In genomic region chr3R:30106562-30106961, dm6 we compare ENCODE assay signal across 1 fruit fly cellular context.
TF ChIP-seq lines count a peak whose summit lies in the region.

No protein-coding gene starts in this region.

TF ChIP-seq in whole organism, embryonic, 481 proteins besides CTCF, POLR2A, EP300 and RAD21 (continued from another document):
- TF ChIP-seq seq (GFP tag; IDR thresholded peaks at IDR 0.05; lab: Robert Waterston, UW) = no peak
- TF ChIP-seq GATAe (GFP tag; conservative IDR thresholded peaks at IDR 0.05; lab: Robert Waterston, UW) = 0 out of 2 replicates have a peak, but pooled peaks have one; percentile 27
- TF ChIP-seq Drgx (GFP tag; IDR thresholded peaks at IDR 0.05; lab: Robert Waterston, UW) = no peak
- 0 out of 2 replicates have a peak, but pooled peaks have one; percentile 25 for TF ChIP-seq NFAT (GFP tag; IDR thresholded peaks at IDR 0.05; lab: Robert Waterston, UW)
- TF ChIP-seq CG4854 (GFP tag; optimal IDR thresholded peaks at IDR 0.05; lab: Kevin White, UChicago) = no peak
- no peak for TF ChIP-seq CG3065 (GFP tag; optimal IDR thresholded peaks at IDR 0.05; lab: Kevin White, UChicago)
- no peak for TF ChIP-seq wek (GFP tag; optimal IDR thresholded peaks at IDR 0.05; lab: Kevin White, UChicago)
- no peak for TF ChIP-seq fd3F (GFP tag; optimal IDR thresholded peaks at IDR 0.05; lab: Kevin White, UChicago)
- no peak for TF ChIP-seq bbx (GFP tag; IDR thresholded peaks at IDR 0.05; lab: Robert Waterston, UW; ENCODE audit: partially characterized antibody)
- no peak for TF ChIP-seq wdn (GFP tag; IDR thresholded peaks at IDR 0.05; lab: Robert Waterston, UW)
- no peak for TF ChIP-seq Antp (GFP tag; optimal IDR thresholded peaks at IDR 0.05; lab: Kevin White, UChicago)
- no peak for TF ChIP-seq Optix (GFP tag; IDR thresholded peaks at IDR 0.05; lab: Robert Waterston, UW)
- TF ChIP-seq CG7357 (GFP tag; IDR thresholded peaks at IDR 0.05; lab: Robert Waterston, UW) = no peak
- no peak for TF ChIP-seq cas (GFP tag; IDR thresholded peaks at IDR 0.05; lab: Robert Waterston, UW)
- no peak for TF ChIP-seq dm (GFP tag; optimal IDR thresholded peaks at IDR 0.05; lab: Kevin White, UChicago)
- no peak for TF ChIP-seq Side (GFP tag; optimal IDR thresholded peaks at IDR 0.05; lab: Kevin White, UChicago)
- no peak for TF ChIP-seq CG13296 (GFP tag; optimal IDR thresholded peaks at IDR 0.05; lab: Kevin White, UChicago)
- peak; percentile 14 for TF ChIP-seq Hey (tag; optimal IDR thresholded peaks at IDR 0.05; lab: Kevin White, UChicago)
- peak; percentile 92 for TF ChIP-seq sd (tag; optimal IDR thresholded peaks at IDR 0.05; lab: Kevin White, UChicago)
- peak; percentile 47 for TF ChIP-seq cwo (GFP tag; optimal IDR thresholded peaks at IDR 0.05; lab: Kevin White, UChicago)
- no peak for TF ChIP-seq gcm (GFP tag; optimal IDR thresholded peaks at IDR 0.05; lab: Kevin White, UChicago)
- no peak for TF ChIP-seq CG42726 (GFP tag; IDR thresholded peaks at IDR 0.05; lab: Robert Waterston, UW; ENCODE audit: partially characterized antibody)
- no peak for TF ChIP-seq CG5953 (GFP tag; IDR thresholded peaks at IDR 0.05; lab: Robert Waterston, UW)
- TF ChIP-seq CG10543 (GFP tag; optimal IDR thresholded peaks at IDR 0.05; lab: Kevin White, UChicago) = peak; percentile 37
- TF ChIP-seq dmrt99B (tag; optimal IDR thresholded peaks at IDR 0.05; lab: Kevin White, UChicago) = no peak
- TF ChIP-seq Hr78 (GFP tag; optimal IDR thresholded peaks at IDR 0.05; lab: Kevin White, UChicago) = peak in 1 of 2 experiments; percentile 41
- TF ChIP-seq Gug (GFP tag; IDR thresholded peaks at IDR 0.05; lab: Robert Waterston, UW) = no peak
- TF ChIP-seq her (GFP tag; optimal IDR thresholded peaks at IDR 0.05; lab: Kevin White, UChicago) = no peak
- no peak for TF ChIP-seq Kr (GFP tag; optimal IDR thresholded peaks at IDR 0.05; lab: Kevin White, UChicago)
- TF ChIP-seq CG13287 (GFP tag; IDR thresholded peaks at IDR 0.05; lab: Robert Waterston, UW; ENCODE audit: partially characterized antibody) = no peak
- TF ChIP-seq ind (GFP tag; optimal IDR thresholded peaks at IDR 0.05; lab: Kevin White, UChicago) = no peak
- TF ChIP-seq Vsx1 (GFP tag; optimal IDR thresholded peaks at IDR 0.05; lab: Kevin White, UChicago) = peak; percentile 17
- TF ChIP-seq Med (GFP tag; lab: Kevin White, UChicago) = peak; percentile 58
- no peak for TF ChIP-seq NK7.1 (GFP tag; optimal IDR thresholded peaks at IDR 0.05; lab: Kevin White, UChicago)
- TF ChIP-seq HLH3B (GFP tag; IDR thresholded peaks at IDR 0.05; lab: Robert Waterston, UW) = no peak
- TF ChIP-seq chm (GFP tag; IDR thresholded peaks at IDR 0.05; lab: Robert Waterston, UW) = no peak
